Worm (Caenorhabditis elegans): ENCODE measurements around the gene prmt-6.
A peak's percentile ranks its signal among the peaks of the same experiment; 100 is the strongest.

Gene prmt-6

ce11 chrIV:2130714-2131113 lies at the start of gene prmt-6:
prmt-6 (plus strand) TSS chrIV:2130965.
- TF ChIP-seq F55B11.4 (tag; optimal IDR thresholded peaks at IDR 0.05; ENCODE audit: borderline replicate concordance, insufficient read depth) (no peak), lin-40 (tag; optimal IDR thresholded peaks at IDR 0.05) (peak; percentile 23), nhr-80 (tag; optimal IDR thresholded peaks at IDR 0.05) (peak; percentile 60)

- TF ChIP-seq attf-5 (GFP tag; optimal IDR thresholded peaks at IDR 0.05) = no peak
- TF ChIP-seq lin-40 (tag; optimal IDR thresholded peaks at IDR 0.05) = peak; percentile 18
- no peak for TF ChIP-seq Y56A3A.18 (GFP tag; IDR thresholded peaks at IDR 0.05)
- TF ChIP-seq hrde-1 (tag; optimal IDR thresholded peaks at IDR 0.05; ENCODE audit: borderline replicate concordance) = no peak
Measured at ce11 chrIV:2083146-2083545, 47.6 kb upstream of the prmt-6 start.

- TF ChIP-seq F10E7.11 (tag; optimal IDR thresholded peaks at IDR 0.05) (no peak), C17E4.6 (GFP tag; IDR thresholded peaks at IDR 0.05) (no peak), F37B4.10 (GFP tag; IDR thresholded peaks at IDR 0.05) (no peak), madf-10 (tag; optimal IDR thresholded peaks at IDR 0.05) (no peak), nhr-90 (tag; optimal IDR thresholded peaks at IDR 0.05) (no peak)
Measured at ce11 chrIV:2083734-2084133, 47.0 kb upstream of the prmt-6 start, which contains the start of gene mca-2. mca-2 (plus strand) TSS chrIV:2084034.

ce11 chrIV:2096422-2096821 lies 34.3 kb upstream of the prmt-6 start:
- peak; percentile 92 for TF ChIP-seq hsf-1 (GFP tag; IDR thresholded peaks at IDR 0.05)

ce11 chrIV:2099771-2100170 lies 31.0 kb upstream of the prmt-6 start, which contains the start of gene C23H5.11:
C23H5.11 (minus strand) TSS chrIV:2099871.
- TF ChIP-seq C17E4.6 (GFP tag; IDR thresholded peaks at IDR 0.05) (no peak), egl-18 (GFP tag; IDR thresholded peaks at IDR 0.05) (no peak), B0035.1 (tag; optimal IDR thresholded peaks at IDR 0.05) (no peak), xnd-1 (tag; optimal IDR thresholded peaks at IDR 0.05) (no peak), lin-40 (tag; optimal IDR thresholded peaks at IDR 0.05) (no peak), rpc-1 (optimal IDR thresholded peaks at IDR 0.05) (no peak), rpc-1 (tag; optimal IDR thresholded peaks at IDR 0.05) (no peak), bed-2 (GFP tag; IDR thresholded peaks at IDR 0.05) (no peak)

ce11 chrIV:2102793-2103192 lies 28.0 kb upstream of the prmt-6 start, which contains the start of gene C23H5.15:
C23H5.15 (minus strand) TSS chrIV:2102893.
- TF ChIP-seq T07F8.4 (tag; optimal IDR thresholded peaks at IDR 0.05) (no peak), rec-8 (tag; optimal IDR thresholded peaks at IDR 0.05) (no peak), akir-1 (GFP tag; optimal IDR thresholded peaks at IDR 0.05) (no peak), mel-28 (tag; optimal IDR thresholded peaks at IDR 0.05; ENCODE audit: borderline replicate concordance) (no peak)

ce11 chrIV:2106708-2107107 lies 24.1 kb upstream of the prmt-6 start:
- no peak for TF ChIP-seq Y95B8A.8 (GFP tag; IDR thresholded peaks at IDR 0.05)
- no peak for TF ChIP-seq C17E4.6 (GFP tag; IDR thresholded peaks at IDR 0.05)
- no peak for TF ChIP-seq K11D2.4 (GFP tag; IDR thresholded peaks at IDR 0.05)
- no peak for TF ChIP-seq aptf-2 (GFP tag; conservative IDR thresholded peaks at IDR 0.05)
- TF ChIP-seq rec-8 (tag; optimal IDR thresholded peaks at IDR 0.05) = no peak
- no peak for TF ChIP-seq F57C9.4 (tag; optimal IDR thresholded peaks at IDR 0.05)
- no peak for TF ChIP-seq lag-1 (GFP tag; IDR thresholded peaks at IDR 0.05)
- TF ChIP-seq die-1 (tag; optimal IDR thresholded peaks at IDR 0.05) = no peak
- TF ChIP-seq F33H1.4 (GFP tag; IDR thresholded peaks at IDR 0.05) = peak; percentile 42
- no peak for TF ChIP-seq F37B4.10 (GFP tag; IDR thresholded peaks at IDR 0.05)
- 0 out of 2 replicates have a peak, but pooled peaks have one; percentile 51 for TF ChIP-seq nhr-120 (GFP tag; IDR thresholded peaks at IDR 0.05)
- no peak for TF ChIP-seq ceh-27 (GFP tag; optimal IDR thresholded peaks at IDR 0.05)
- TF ChIP-seq cebp-2 (GFP tag; IDR thresholded peaks at IDR 0.05) = 0 out of 2 replicates have a peak, but pooled peaks have one; percentile 70
- no peak for TF ChIP-seq F10E7.11 (tag; optimal IDR thresholded peaks at IDR 0.05)
- TF ChIP-seq snpc-3.4 (tag; optimal IDR thresholded peaks at IDR 0.05) = no peak
- no peak for TF ChIP-seq nfyb-1 (GFP tag; IDR thresholded peaks at IDR 0.05)
- no peak for TF ChIP-seq xnd-1 (tag; optimal IDR thresholded peaks at IDR 0.05)
- no peak for TF ChIP-seq nhr-80 (tag; optimal IDR thresholded peaks at IDR 0.05)
- TF ChIP-seq F39B2.1 (GFP tag; IDR thresholded peaks at IDR 0.05) = 0 out of 2 replicates have a peak, but pooled peaks have one; percentile 18
- TF ChIP-seq akir-1 (GFP tag; optimal IDR thresholded peaks at IDR 0.05) = no peak
- TF ChIP-seq Y79H2A.3 (GFP tag; conservative IDR thresholded peaks at IDR 0.05) = no peak
- no peak for TF ChIP-seq unc-130 (GFP tag; optimal IDR thresholded peaks at IDR 0.05)

Data from whole organism, young adult.